Fruit fly (Drosophila melanogaster) whole organism, embryonic: Measurements from ENCODE around the gene CG14442.

Experiments
- Ada2b ChIP-seq: fragments of 200-800 bp; sonication (Bioruptor generic); IDR thresholded peaks from 2 replicates; pipeline ENCODE4 v1.3.6; 2022; ENCODE audit warnings: missing biosample characterization, missing genetic modification characterization
- Atf-2 ChIP-seq: fragments of 200-800 bp; sonication (Bioruptor generic); optimal IDR thresholded peaks from 2 replicates; lab custom pipeline; 2016; ENCODE audit warnings: missing biosample characterization, missing genetic modification characterization
- CG10321 ChIP-seq: fragments of 200-800 bp; sonication (Bioruptor generic); IDR thresholded peaks from 2 replicates; pipeline ENCODE4 v1.3.6; 2022; ENCODE audit warnings: missing biosample characterization, missing genetic modification characterization
- CG12236 ChIP-seq: fragments of 200-800 bp; sonication (Bioruptor generic); optimal IDR thresholded peaks from 2 replicates; lab custom pipeline; 2016; ENCODE audit warnings: missing biosample characterization, missing genetic modification characterization
- CG14014 ChIP-seq: fragments of 200-800 bp; sonication (Bioruptor generic); IDR thresholded peaks from 2 replicates; pipeline ENCODE4 v1.3.6; 2022; ENCODE audit warnings: missing biosample characterization, missing genetic modification characterization
- CG14667 ChIP-seq: fragments of 200-800 bp; sonication (Bioruptor generic); IDR thresholded peaks from 2 replicates; pipeline ENCODE4 v1.3.6; 2022; ENCODE audit warnings: missing biosample characterization, missing genetic modification characterization
- CG14965 ChIP-seq: fragments of 200-800 bp; sonication (Bioruptor generic); optimal IDR thresholded peaks from 2 replicates; lab custom pipeline; 2016; ENCODE audit warnings: missing biosample characterization, missing genetic modification characterization, borderline replicate concordance
- CG15073 ChIP-seq: fragments of 200-800 bp; sonication (Bioruptor generic); optimal IDR thresholded peaks from 2 replicates; lab custom pipeline; 2016; ENCODE audit warnings: missing biosample characterization, missing genetic modification characterization
- CG15514 ChIP-seq: fragments of 200-800 bp; sonication (Bioruptor generic); optimal IDR thresholded peaks from 3 replicates; lab custom pipeline; 2017; ENCODE audit warnings: missing biosample characterization, missing genetic modification characterization, mild to moderate bottlenecking, moderate library complexity, missing genetic modification reagents
- CG15696 ChIP-seq: fragments of 200-800 bp; sonication (Bioruptor generic); optimal IDR thresholded peaks from 2 replicates; lab custom pipeline; 2019; ENCODE audit warnings: missing biosample characterization, mild to moderate bottlenecking, missing genetic modification characterization, moderate library complexity
- CG1647 ChIP-seq: fragments of 200-800 bp; sonication (Bioruptor generic); optimal IDR thresholded peaks from 3 replicates; lab custom pipeline; 2016; ENCODE audit warnings: missing biosample characterization, missing genetic modification characterization
- CG18262 ChIP-seq: fragments of 200-800 bp; optimal IDR thresholded peaks from 3 replicates; lab custom pipeline; 2019; ENCODE audit warnings: missing biosample characterization, mild to moderate bottlenecking, missing genetic modification characterization, moderate library complexity
- CG32772 ChIP-seq: fragments of 200-800 bp; sonication (Bioruptor generic); IDR thresholded peaks from 2 replicates; pipeline ENCODE4 v1.3.6; 2022; ENCODE audit warnings: missing biosample characterization, missing genetic modification characterization
- CG34224 ChIP-seq: fragments of 200-800 bp; sonication (Bioruptor generic); IDR thresholded peaks from 3 replicates; pipeline ENCODE4 v1.3.6; 2022; ENCODE audit warnings: missing biosample characterization, missing genetic modification characterization; ENCODE audit not compliant: partially characterized antibody
- CG3838 ChIP-seq: fragments of 200-800 bp; sonication (Bioruptor generic); optimal IDR thresholded peaks from 3 replicates; lab custom pipeline; 2016; ENCODE audit warnings: missing biosample characterization, missing genetic modification characterization
- CG6654 ChIP-seq: fragments of 200-800 bp; sonication (Bioruptor generic); optimal IDR thresholded peaks from 2 replicates; lab custom pipeline; 2017; ENCODE audit warnings: missing biosample characterization, mild to moderate bottlenecking, missing genetic modification characterization
- CG7786 ChIP-seq: fragments of 200-800 bp; sonication (Bioruptor generic); optimal IDR thresholded peaks from 2 replicates; lab custom pipeline; 2016; ENCODE audit warnings: missing biosample characterization, missing genetic modification characterization
- CG7839 ChIP-seq: fragments of 200-800 bp; sonication (Bioruptor generic); optimal IDR thresholded peaks from 3 replicates; lab custom pipeline; 2018; ENCODE audit warnings: missing biosample characterization, mild to moderate bottlenecking, missing genetic modification characterization, moderate library complexity
- CG8388 ChIP-seq: fragments of 200-800 bp; sonication (Bioruptor generic); optimal IDR thresholded peaks from 2 replicates; lab custom pipeline; 2019; ENCODE audit warnings: missing biosample characterization, mild to moderate bottlenecking, missing genetic modification characterization, moderate library complexity
- CG8765 ChIP-seq: fragments of 200-800 bp; sonication (Bioruptor generic); IDR thresholded peaks from 2 replicates; pipeline ENCODE4 v1.3.6; 2022; ENCODE audit warnings: missing biosample characterization, missing genetic modification characterization
- CG8924 ChIP-seq: fragments of 200-800 bp; optimal IDR thresholded peaks from 3 replicates; lab custom pipeline; 2019; ENCODE audit warnings: missing biosample characterization, mild to moderate bottlenecking, missing genetic modification characterization, moderate library complexity
- CG9727 ChIP-seq: fragments of 200-800 bp; sonication (Bioruptor generic); optimal IDR thresholded peaks from 3 replicates; lab custom pipeline; 2017; ENCODE audit warnings: missing biosample characterization, mild to moderate bottlenecking, missing genetic modification characterization
- D ChIP-seq, 2 experiments: fragments of 200-800 bp in 1 of 2; fragments of >200 bp in 1 of 2; sonication (Bioruptor generic) in 1 of 2; optimal IDR thresholded peaks; 2 replicates in 1 of 2; 3 replicates in 1 of 2; lab custom pipeline; 2017; ENCODE audit warnings: mild to moderate bottlenecking in 1 of 2, missing biosample characterization in 1 of 2, missing genetic modification characterization in 1 of 2, missing genetic modification reagents in 1 of 2
- Doc3 ChIP-seq: fragments of 200-800 bp; sonication (Bioruptor generic); IDR thresholded peaks from 3 replicates; pipeline ENCODE4 v1.3.6; 2022; ENCODE audit warnings: missing biosample characterization, missing genetic modification characterization; ENCODE audit not compliant: partially characterized antibody
- Ets97D ChIP-seq: fragments of 200-800 bp; sonication (Bioruptor generic); optimal IDR thresholded peaks from 3 replicates; lab custom pipeline; 2016; ENCODE audit warnings: missing biosample characterization, missing genetic modification characterization
- Neu2 ChIP-seq: fragments of 200-800 bp; sonication (Bioruptor generic); optimal IDR thresholded peaks from 3 replicates; lab custom pipeline; 2016; ENCODE audit warnings: missing biosample characterization, missing genetic modification characterization, borderline replicate concordance
- Nf-YA ChIP-seq: fragments of 200-800 bp; sonication (Bioruptor generic); IDR thresholded peaks from 2 replicates; pipeline ENCODE4 v1.3.6; 2022; ENCODE audit warnings: missing biosample characterization, missing genetic modification characterization
- al ChIP-seq: fragments of 200-800 bp; sonication (Bioruptor generic); IDR thresholded peaks from 2 replicates; pipeline ENCODE4 v1.3.6; 2022; ENCODE audit warnings: missing biosample characterization, missing genetic modification characterization
- aop ChIP-seq: fragments of 200-800 bp; sonication (Bioruptor generic); IDR thresholded peaks from 2 replicates; pipeline ENCODE4 v1.3.6; 2022; ENCODE audit warnings: missing biosample characterization, missing genetic modification characterization
- bigmax ChIP-seq: fragments of 200-800 bp; sonication (Bioruptor generic); optimal IDR thresholded peaks from 2 replicates; lab custom pipeline; 2018; ENCODE audit warnings: missing biosample characterization, mild to moderate bottlenecking, missing genetic modification characterization
- cg ChIP-seq: fragments of 200-800 bp; sonication (Bioruptor generic); optimal IDR thresholded peaks from 3 replicates; lab custom pipeline; 2019; ENCODE audit warnings: missing biosample characterization, mild to moderate bottlenecking, missing genetic modification characterization, moderate library complexity
- ci ChIP-seq: fragments of 200-800 bp; sonication (Bioruptor generic); IDR thresholded peaks from 3 replicates; pipeline ENCODE4 v1.3.6; 2022; ENCODE audit warnings: missing biosample characterization, missing genetic modification characterization
- disco-r ChIP-seq: fragments of 200-800 bp; sonication (Bioruptor generic); optimal IDR thresholded peaks from 2 replicates; lab custom pipeline; 2016; ENCODE audit warnings: missing biosample characterization, missing genetic modification characterization
- emc ChIP-seq: fragments of 200-800 bp; sonication (Bioruptor generic); optimal IDR thresholded peaks from 2 replicates; lab custom pipeline; 2016; ENCODE audit warnings: missing biosample characterization, missing genetic modification characterization
- fru ChIP-seq: fragments of >200 bp; optimal IDR thresholded peaks from 2 replicates; lab custom pipeline; 2017
- ftz-f1 ChIP-seq: fragments of 200-800 bp; sonication (Bioruptor generic); optimal IDR thresholded peaks from 2 replicates; lab custom pipeline; 2016; ENCODE audit warnings: missing biosample characterization, missing genetic modification characterization
- grau ChIP-seq: fragments of 200-800 bp; optimal IDR thresholded peaks from 3 replicates; lab custom pipeline; 2019; ENCODE audit warnings: missing biosample characterization, mild to moderate bottlenecking, missing genetic modification characterization, moderate library complexity
- lov ChIP-seq, 2 experiments: fragments of 200-800 bp in 1 of 2; fragments of >200 bp in 1 of 2; sonication (Bioruptor generic) in 1 of 2; IDR thresholded peaks in 1 of 2; optimal IDR thresholded peaks in 1 of 2; 2 replicates in 1 of 2; 3 replicates in 1 of 2; pipeline versions ENCODE4 v1.3.6 to Lab custom; 2017 to 2022; ENCODE audit warnings: missing biosample characterization in 1 of 2, missing genetic modification characterization in 1 of 2
- mirr ChIP-seq: fragments of 200-800 bp; sonication (Bioruptor generic); optimal IDR thresholded peaks from 3 replicates; lab custom pipeline; 2018; ENCODE audit warnings: missing biosample characterization, mild to moderate bottlenecking, missing genetic modification characterization
- oc ChIP-seq: fragments of 200-800 bp; sonication (Bioruptor generic); optimal IDR thresholded peaks from 2 replicates; lab custom pipeline; 2018; ENCODE audit warnings: missing biosample characterization, mild to moderate bottlenecking, missing genetic modification characterization, moderate library complexity
- pfk ChIP-seq: fragments of 200-800 bp; sonication (Bioruptor generic); optimal IDR thresholded peaks from 2 replicates; lab custom pipeline; 2018; ENCODE audit warnings: missing biosample characterization, mild to moderate bottlenecking, missing genetic modification characterization, moderate library complexity
- sens ChIP-seq: fragments of 200-800 bp; sonication (Bioruptor generic); peaks from one replicate; lab custom pipeline; 2016; ENCODE audit warnings: missing biosample characterization, missing genetic modification characterization
- seq ChIP-seq: fragments of 200-800 bp; sonication (Bioruptor generic); IDR thresholded peaks from 2 replicates; pipeline ENCODE4 v1.3.6; 2022; ENCODE audit warnings: missing biosample characterization, missing genetic modification characterization
- sqz ChIP-seq: fragments of 200-800 bp; sonication (Bioruptor generic); optimal IDR thresholded peaks from 3 replicates; lab custom pipeline; 2018; ENCODE audit warnings: missing biosample characterization, mild to moderate bottlenecking, missing genetic modification characterization
- ssp ChIP-seq: fragments of 200-800 bp; sonication (Bioruptor generic); IDR thresholded peaks from 2 replicates; pipeline ENCODE4 v1.3.6; 2022; ENCODE audit warnings: missing biosample characterization, missing genetic modification characterization
- sug ChIP-seq: fragments of 200-800 bp; optimal IDR thresholded peaks from 2 replicates; lab custom pipeline; 2019; ENCODE audit warnings: missing biosample characterization, mild to moderate bottlenecking, missing genetic modification characterization, moderate library complexity
- unc-4 ChIP-seq: fragments of 200-800 bp; sonication (Bioruptor generic); IDR thresholded peaks from 2 replicates; pipeline ENCODE4 v1.3.6; 2022; ENCODE audit warnings: missing biosample characterization, missing genetic modification characterization; ENCODE audit not compliant: partially characterized antibody
- yki ChIP-seq: fragments of >200 bp; optimal IDR thresholded peaks from 3 replicates; lab custom pipeline; 2018
- zf30C ChIP-seq: fragments of 200-800 bp; sonication (Bioruptor generic); optimal IDR thresholded peaks from 3 replicates; lab custom pipeline; 2018; ENCODE audit warnings: missing biosample characterization, mild to moderate bottlenecking, missing genetic modification characterization

CG14442 gene

DNA sequence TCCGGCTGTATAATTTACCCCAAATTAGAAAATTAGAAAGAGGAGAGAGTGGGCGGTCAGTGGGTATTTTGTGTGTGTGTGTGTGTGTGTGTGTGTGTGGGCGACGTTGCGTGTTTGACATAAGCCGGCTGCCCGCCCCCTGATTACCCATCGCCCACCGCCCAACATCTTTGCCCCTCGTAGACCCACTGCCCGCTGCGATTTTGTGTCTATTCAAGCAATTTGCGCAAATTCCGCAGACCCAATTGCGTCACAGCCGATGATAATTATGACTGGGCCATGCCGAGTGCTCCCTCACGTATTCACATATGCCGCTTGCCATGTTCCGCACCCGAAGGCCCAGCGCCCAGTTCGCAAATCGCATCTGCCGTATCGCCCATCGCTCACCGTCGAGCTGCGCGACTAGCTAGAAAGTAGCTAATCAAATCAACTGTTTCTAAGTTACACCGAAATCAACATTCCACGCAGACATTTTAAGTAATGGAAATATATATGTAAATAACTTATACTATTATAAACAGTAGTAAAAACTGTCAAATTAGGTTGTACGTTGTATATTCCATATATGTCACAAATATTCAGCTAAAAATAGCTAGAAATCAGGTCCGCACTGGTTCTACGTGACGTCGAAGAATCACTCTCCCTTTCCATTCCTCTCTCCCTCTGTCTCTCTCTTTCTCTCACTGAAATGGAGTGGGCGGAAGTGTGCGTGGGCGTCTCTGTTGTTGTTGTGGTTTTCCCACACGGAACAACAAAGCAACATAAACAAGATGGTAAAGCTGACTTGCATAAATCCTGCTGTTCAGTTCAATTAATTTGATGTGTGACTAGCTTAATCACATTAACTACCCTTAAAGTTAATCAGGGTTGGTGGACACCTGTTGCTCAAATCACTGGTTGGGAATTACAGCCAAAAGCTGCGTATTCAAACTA is 37.9 kb downstream of the CG14442 start (continued):
- TF ChIP-seq unc-4 (no peak), cg (GFP tag; lab: Kevin White, UChicago) (peak; percentile 5), ftz-f1 (GFP tag; lab: Kevin White, UChicago) (no peak), aop (GFP tag; lab: Robert Waterston, UW) (no peak), pfk (GFP tag; lab: Kevin White, UChicago) (no peak), Doc3 (GFP tag; lab: Robert Waterston, UW) (no peak), CG18262 (tag; lab: Kevin White, UChicago) (peak; percentile 61), D (optimal IDR thresholded peaks at IDR 0.05; lab: Kevin White, UChicago) (no peak), D (GFP tag; optimal IDR thresholded peaks at IDR 0.05; lab: Kevin White, UChicago) (no peak), CG15073 (GFP tag; lab: Kevin White, UChicago) (no peak), CG14014 (GFP tag; lab: Robert Waterston, UW) (peak; percentile 45; the same call in 1 of the 2 replicates), ci (GFP tag; lab: Robert Waterston, UW) (no peak), lov (optimal IDR thresholded peaks at IDR 0.05; lab: Kevin White, UChicago) (no peak), lov (GFP tag; IDR thresholded peaks at IDR 0.05; lab: Robert Waterston, UW) (no peak), CG32772 (GFP tag; lab: Robert Waterston, UW) (no peak), zf30C (GFP tag; lab: Kevin White, UChicago) (no peak), sug (peak; percentile 61), disco-r (GFP tag; lab: Kevin White, UChicago) (no peak), CG6654 (GFP tag; lab: Kevin White, UChicago) (no peak), bigmax (GFP tag; lab: Kevin White, UChicago) (no peak), fru (no peak), Atf-2 (GFP tag; lab: Kevin White, UChicago) (no peak), Neu2 (no peak), CG12236 (GFP tag; lab: Kevin White, UChicago) (no peak), CG9727 (GFP tag; lab: Kevin White, UChicago) (peak; percentile 45), CG14667 (no peak), CG10321 (GFP tag; lab: Robert Waterston, UW) (no peak), CG34224 (no peak), seq (GFP tag; lab: Robert Waterston, UW) (no peak), Nf-YA (GFP tag; lab: Robert Waterston, UW) (no peak), mirr (GFP tag; lab: Kevin White, UChicago) (no peak), CG15696 (tag; lab: Kevin White, UChicago) (peak; percentile 7), CG8765 (GFP tag; lab: Robert Waterston, UW) (no peak), CG8924 (tag; lab: Kevin White, UChicago) (peak; percentile 55), al (GFP tag; lab: Robert Waterston, UW) (0 out of 2 replicates have a peak, but pooled peaks have one; percentile 4), sens (GFP tag; lab: Kevin White, UChicago) (peak; percentile 31), Ets97D (GFP tag; lab: Kevin White, UChicago) (no peak), CG1647 (GFP tag; lab: Kevin White, UChicago) (no peak), Ada2b (GFP tag; lab: Robert Waterston, UW) (peak; percentile 38; the same call in 1 of the 2 replicates), sqz (GFP tag; lab: Kevin White, UChicago) (peak; percentile 70), ssp (GFP tag; lab: Robert Waterston, UW) (no peak), yki (lab: Kevin White, UChicago) (no peak), CG7786 (GFP tag; lab: Kevin White, UChicago) (no peak), CG15514 (GFP tag; lab: Kevin White, UChicago) (peak; percentile 61), grau (tag; lab: Kevin White, UChicago) (peak; percentile 71), emc (GFP tag; lab: Kevin White, UChicago) (no peak), CG14965 (GFP tag; lab: Kevin White, UChicago) (no peak), oc (tag; lab: Kevin White, UChicago) (no peak), CG7839 (tag; lab: Kevin White, UChicago) (peak; percentile 61), CG8388 (peak; percentile 37), CG3838 (GFP tag; lab: Kevin White, UChicago) (no peak)
